Worm (Caenorhabditis elegans) whole organism, L1 larva: Measurements from ENCODE around the gene F20D1.22.

ENCODE experiments used
- aly-2 ChIP-seq: fragments of 150-350 bp; optimal IDR thresholded peaks from 2 replicates; lab custom pipeline; 2014; ENCODE audit warnings: missing biosample characterization, missing genetic modification characterization
- elt-3 ChIP-seq, 6 experiments: fragments of 150-350 bp in 1 of 6; sonication (generic microtip); optimal IDR thresholded peaks; 2 replicates each; lab custom pipeline; 2017 to 2018; ENCODE audit warnings: missing biosample characterization in 6 of 6, missing genetic modification characterization in 6 of 6, inconsistent platforms in 1 of 6
- nhr-85 ChIP-seq: sonication (generic microtip); peaks from one replicate; lab custom pipeline; 2016; ENCODE audit warnings: missing genetic modification characterization, inconsistent platforms, missing compliant biosample characterization
- tlp-1 ChIP-seq: fragments of 150-350 bp; optimal IDR thresholded peaks from 2 replicates; lab custom pipeline; 2014; ENCODE audit warnings: missing biosample characterization, missing genetic modification characterization

ce11 chrX:14999101-14999500 lies 32.5 kb downstream of the F20D1.22 start, which contains the start of gene cutl-3:
- TF ChIP-seq nhr-85 (tag; lab: Kevin White, UChicago) (no peak), elt-3 (tag; optimal IDR thresholded peaks at IDR 0.05; lab: Kevin White, UChicago) (no peak), aly-2 (tag; lab: Kevin White, UChicago) (no peak), tlp-1 (tag; lab: Kevin White, UChicago) (no peak)
